Worm (Caenorhabditis elegans) whole organism, midembryonic: Measurements from ENCODE around the gene glrx-21.

Experiments used
- T22C8.4 ChIP-seq: fragments of 200-800 bp; sonication (Bioruptor generic); IDR thresholded peaks from 2 replicates; pipeline ENCODE4 v1.3.6; 2022; ENCODE audit warnings: missing genetic modification characterization, missing compliant biosample characterization
- cog-1 ChIP-seq: sonication (generic microtip); optimal IDR thresholded peaks from 2 replicates; lab custom pipeline; 2016; ENCODE audit warnings: missing genetic modification characterization, missing compliant biosample characterization
- flt-1 ChIP-seq: fragments of 200-800 bp; sonication (Bioruptor generic); IDR thresholded peaks from 2 replicates; pipeline ENCODE4 v1.3.6; 2022; ENCODE audit warnings: missing genetic modification characterization, missing compliant biosample characterization
- ref-1 ChIP-seq: fragments of 200-800 bp; sonication (Bioruptor generic); conservative IDR thresholded peaks from 2 replicates; pipeline ENCODE4 v1.3.6; 2022; ENCODE audit warnings: missing genetic modification reagents, missing genetic modification characterization, missing compliant biosample characterization
- ztf-23 ChIP-seq: fragments of 200-800 bp; sonication (Bioruptor generic); IDR thresholded peaks from 2 replicates; pipeline ENCODE4 v1.3.6; 2022; ENCODE audit warnings: missing genetic modification reagents, missing genetic modification characterization, missing compliant biosample characterization
- ztf-29 ChIP-seq: fragments of 200-800 bp; sonication (Bioruptor generic); IDR thresholded peaks from 2 replicates; pipeline ENCODE4 v1.3.6; 2022; ENCODE audit warnings: missing genetic modification reagents, missing genetic modification characterization, missing compliant biosample characterization

DNA sequence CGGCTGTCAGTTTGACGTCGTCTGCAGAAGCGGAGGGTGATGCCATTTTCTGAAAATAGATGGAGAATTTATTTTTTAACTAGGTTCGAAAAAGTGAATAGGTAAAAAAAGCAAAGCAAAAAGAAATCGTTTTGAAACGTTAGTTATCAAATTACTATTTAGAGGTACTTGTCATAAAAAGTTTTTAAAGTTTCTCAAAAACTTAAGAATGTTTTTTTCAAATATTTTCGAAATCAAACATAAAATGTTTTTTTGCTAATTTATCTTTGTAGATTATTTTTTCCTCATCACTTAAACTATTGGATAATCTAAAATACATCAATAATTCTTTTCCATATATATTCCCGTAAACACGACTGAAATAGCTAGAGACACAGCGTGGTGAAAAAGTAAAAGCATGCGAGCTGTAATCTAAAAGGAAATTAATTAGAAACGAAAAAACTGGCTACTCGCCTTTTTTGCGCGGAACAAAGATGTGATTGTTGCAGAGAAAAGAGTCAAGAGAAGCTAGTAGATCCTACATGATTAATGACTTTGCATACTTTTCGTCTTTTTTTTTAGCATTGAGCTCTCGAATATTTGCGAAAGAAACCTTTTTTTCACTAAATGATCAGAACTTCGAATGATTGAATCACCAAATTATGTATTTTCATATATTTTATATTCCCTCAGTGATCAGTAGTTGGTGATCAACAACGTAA, 25.5 kb upstream of the glrx-21 start, which contains the start of gene szy-2:
- TF ChIP-seq ztf-23 (GFP tag; lab: Robert Waterston, UW) (no peak), T22C8.4 (GFP tag; lab: Robert Waterston, UW) (no peak), flt-1 (GFP tag; lab: Robert Waterston, UW) (no peak), cog-1 (tag; lab: Kevin White, UChicago) (no peak), ztf-29 (GFP tag; lab: Robert Waterston, UW) (no peak), ref-1 (no peak)
